Worm (Caenorhabditis elegans) whole organism, midembryonic: ENCODE measurements around the gene lgc-38.
A peak's percentile ranks its signal among the peaks of the same experiment; 100 is the strongest.

Experiments used
- T22C8.4 ChIP-seq: fragments of 200-800 bp; sonication (Bioruptor generic); IDR thresholded peaks from 2 replicates; pipeline ENCODE4 v1.3.6; 2022; ENCODE audit warnings: missing genetic modification characterization, missing compliant biosample characterization
- cog-1 ChIP-seq: sonication (generic microtip); optimal IDR thresholded peaks from 2 replicates; lab custom pipeline; 2016; ENCODE audit warnings: missing genetic modification characterization, missing compliant biosample characterization
- flt-1 ChIP-seq: fragments of 200-800 bp; sonication (Bioruptor generic); IDR thresholded peaks from 2 replicates; pipeline ENCODE4 v1.3.6; 2022; ENCODE audit warnings: missing genetic modification characterization, missing compliant biosample characterization
- klf-2 ChIP-seq: fragments of 200-800 bp; sonication (Bioruptor generic); conservative IDR thresholded peaks from 2 replicates; pipeline ENCODE4 v1.3.6; 2022; ENCODE audit warnings: missing genetic modification reagents, missing genetic modification characterization, missing compliant biosample characterization
- med-1 ChIP-seq: sonication (generic microtip); optimal IDR thresholded peaks from 2 replicates; lab custom pipeline; 2017; ENCODE audit warnings: missing genetic modification characterization, mild to moderate bottlenecking, missing compliant biosample characterization, antibody characterized with exemption, missing genetic modification reagents; ENCODE audit not compliant: insufficient read depth
- ref-1 ChIP-seq: fragments of 200-800 bp; sonication (Bioruptor generic); conservative IDR thresholded peaks from 2 replicates; pipeline ENCODE4 v1.3.6; 2022; ENCODE audit warnings: missing genetic modification reagents, missing genetic modification characterization, missing compliant biosample characterization
- tab-1 ChIP-seq: fragments of 200-800 bp; sonication (Bioruptor generic); IDR thresholded peaks from 2 replicates; pipeline ENCODE4 v1.3.6; 2022; ENCODE audit warnings: missing genetic modification characterization, missing compliant biosample characterization
- ztf-23 ChIP-seq: fragments of 200-800 bp; sonication (Bioruptor generic); IDR thresholded peaks from 2 replicates; pipeline ENCODE4 v1.3.6; 2022; ENCODE audit warnings: missing genetic modification reagents, missing genetic modification characterization, missing compliant biosample characterization
- ztf-29 ChIP-seq: fragments of 200-800 bp; sonication (Bioruptor generic); IDR thresholded peaks from 2 replicates; pipeline ENCODE4 v1.3.6; 2022; ENCODE audit warnings: missing genetic modification reagents, missing genetic modification characterization, missing compliant biosample characterization

Gene lgc-38

DNA sequence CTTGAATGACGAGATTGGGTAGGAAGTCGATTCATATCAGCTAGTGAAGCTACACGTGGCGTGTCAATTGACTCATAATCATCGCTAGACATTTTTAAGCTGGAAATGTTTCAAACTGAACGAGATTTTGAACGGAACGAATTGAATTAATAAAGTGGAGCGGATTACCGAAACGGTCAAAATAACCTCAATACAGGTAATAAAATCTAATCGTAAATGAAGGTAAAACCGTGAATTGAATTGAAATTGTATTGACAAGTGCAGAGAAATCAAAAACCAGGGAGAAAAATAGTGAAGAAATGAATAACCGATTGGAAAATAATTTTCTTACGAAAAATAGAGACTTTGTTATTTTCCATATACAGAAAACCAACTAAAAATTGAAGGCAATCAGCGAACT is 20.2 kb downstream of the lgc-38 start, which contains the start of gene cyk-1:
TSS of gene cyk-1 (minus strand) at position 101 of the 400 bp plus-strand sequence.
- TF ChIP-seq ztf-23 (GFP tag; lab: Robert Waterston, UW) (no peak), klf-2 (GFP tag; lab: Robert Waterston, UW) (no peak), cog-1 (tag; lab: Kevin White, UChicago) (no peak), tab-1 (GFP tag; lab: Robert Waterston, UW) (no peak), T22C8.4 (GFP tag; lab: Robert Waterston, UW) (no peak), ref-1 (no peak), med-1 (GFP tag; lab: Kevin White, UChicago) (no peak), flt-1 (GFP tag; lab: Robert Waterston, UW) (no peak), ztf-29 (GFP tag; lab: Robert Waterston, UW) (no peak)

DNA sequence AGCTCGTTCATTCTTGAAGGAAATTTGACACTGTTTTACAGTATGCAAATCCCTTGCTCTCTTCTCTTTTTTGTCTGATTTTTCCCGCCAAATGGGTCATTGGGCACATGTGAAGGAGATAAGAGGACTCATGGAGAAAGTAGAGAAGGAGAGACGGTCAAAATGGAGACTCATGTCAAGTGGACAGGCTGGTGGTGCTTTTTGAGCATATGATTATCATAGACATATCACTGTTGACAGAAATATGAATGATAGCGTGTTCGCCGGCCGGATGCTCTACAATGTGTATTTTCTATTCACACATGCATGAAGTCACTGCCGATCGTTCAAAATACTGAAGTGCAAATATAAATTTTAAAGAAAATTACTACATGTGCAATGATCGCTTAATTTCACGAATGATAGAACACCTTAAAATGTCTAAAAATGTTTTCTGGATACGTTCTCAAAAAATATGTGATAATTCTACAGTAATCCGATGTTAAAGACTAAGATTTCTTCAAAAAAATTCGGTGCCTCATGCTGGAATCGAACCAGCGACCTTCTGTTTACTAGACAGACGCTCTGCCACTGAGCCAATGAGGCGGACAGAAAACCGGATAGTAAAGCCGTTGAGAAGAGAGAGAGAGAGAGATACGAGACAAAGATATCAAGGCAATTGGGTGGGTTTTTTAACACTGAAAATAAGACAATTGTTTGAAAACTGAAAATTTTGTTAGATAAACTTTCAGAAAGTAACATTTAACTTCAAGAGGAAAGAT is 21.3 kb downstream of the lgc-38 start:
- TF ChIP-seq cog-1 (tag; lab: Kevin White, UChicago), result no peak
- TF ChIP-seq ztf-23 (GFP tag; lab: Robert Waterston, UW), result 0 out of 2 replicates have a peak, but pooled peaks have one; percentile 11
- TF ChIP-seq ztf-29 (GFP tag; lab: Robert Waterston, UW), result peak; percentile 38; the same call in 1 of the 2 replicates
- TF ChIP-seq T22C8.4 (GFP tag; lab: Robert Waterston, UW), result peak; percentile 55; the same call in 1 of the 2 replicates
- TF ChIP-seq ref-1, result 0 out of 2 replicates have a peak, but pooled peaks have one; percentile 31
- TF ChIP-seq med-1 (GFP tag; lab: Kevin White, UChicago), result no peak
- TF ChIP-seq tab-1 (GFP tag; lab: Robert Waterston, UW), result peak; percentile 76; the same call in 1 of the 2 replicates
- peak; percentile 80 for TF ChIP-seq flt-1 (GFP tag; lab: Robert Waterston, UW)

DNA sequence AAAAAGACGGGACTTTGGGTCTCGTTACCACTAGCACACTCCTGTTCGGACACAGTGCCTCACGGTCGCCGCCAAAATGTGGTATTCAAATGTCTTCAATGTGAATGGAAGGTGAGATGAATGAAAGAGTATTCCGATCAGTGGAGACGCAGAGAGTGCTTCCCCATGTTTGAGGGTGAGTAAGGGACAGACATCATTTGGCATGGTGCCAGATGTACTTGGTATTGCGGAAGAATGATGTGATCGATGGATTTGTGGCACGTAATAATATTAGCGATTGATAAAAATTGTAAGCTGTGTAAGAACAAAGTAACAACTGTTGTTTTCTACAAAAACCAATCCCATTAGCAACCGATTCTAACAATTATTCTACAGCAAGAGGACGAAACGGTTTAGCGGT is 23.1 kb downstream of the lgc-38 start:
- TF ChIP-seq med-1 (GFP tag; lab: Kevin White, UChicago), result no peak
- TF ChIP-seq cog-1 (tag; lab: Kevin White, UChicago), result no peak
- TF ChIP-seq flt-1 (GFP tag; lab: Robert Waterston, UW), result no peak
- TF ChIP-seq klf-2 (GFP tag; lab: Robert Waterston, UW), result no peak
- TF ChIP-seq T22C8.4 (GFP tag; lab: Robert Waterston, UW), result no peak
- TF ChIP-seq tab-1 (GFP tag; lab: Robert Waterston, UW), result no peak
- TF ChIP-seq ztf-23 (GFP tag; lab: Robert Waterston, UW), result no peak
- TF ChIP-seq ztf-29 (GFP tag; lab: Robert Waterston, UW), result no peak
- TF ChIP-seq ref-1, result no peak

ce11 chrIII:7034252-7035223 is 25.6 kb downstream of the lgc-38 start:
- TF ChIP-seq med-1 (GFP tag; lab: Kevin White, UChicago) (no peak), klf-2 (GFP tag; lab: Robert Waterston, UW) (no peak), ztf-23 (GFP tag; lab: Robert Waterston, UW) (no peak), cog-1 (tag; lab: Kevin White, UChicago) (no peak), flt-1 (GFP tag; lab: Robert Waterston, UW) (no peak), T22C8.4 (GFP tag; lab: Robert Waterston, UW) (no peak), tab-1 (GFP tag; lab: Robert Waterston, UW) (no peak), ztf-29 (GFP tag; lab: Robert Waterston, UW) (no peak), ref-1 (no peak)

- TF ChIP-seq klf-2 (GFP tag; lab: Robert Waterston, UW) (no peak), flt-1 (GFP tag; lab: Robert Waterston, UW) (no peak), ztf-23 (GFP tag; lab: Robert Waterston, UW) (no peak), ref-1 (no peak), T22C8.4 (GFP tag; lab: Robert Waterston, UW) (no peak), cog-1 (tag; lab: Kevin White, UChicago) (no peak), ztf-29 (GFP tag; lab: Robert Waterston, UW) (no peak), tab-1 (GFP tag; lab: Robert Waterston, UW) (no peak), med-1 (GFP tag; lab: Kevin White, UChicago) (no peak)
These were observed 36.7 kb downstream of the lgc-38 start, which contains the start of gene R01H2.7 for ce11 chrIII:7045643-7046042. TSS of gene R01H2.7 (minus strand) at chrIII:7045743.

DNA sequence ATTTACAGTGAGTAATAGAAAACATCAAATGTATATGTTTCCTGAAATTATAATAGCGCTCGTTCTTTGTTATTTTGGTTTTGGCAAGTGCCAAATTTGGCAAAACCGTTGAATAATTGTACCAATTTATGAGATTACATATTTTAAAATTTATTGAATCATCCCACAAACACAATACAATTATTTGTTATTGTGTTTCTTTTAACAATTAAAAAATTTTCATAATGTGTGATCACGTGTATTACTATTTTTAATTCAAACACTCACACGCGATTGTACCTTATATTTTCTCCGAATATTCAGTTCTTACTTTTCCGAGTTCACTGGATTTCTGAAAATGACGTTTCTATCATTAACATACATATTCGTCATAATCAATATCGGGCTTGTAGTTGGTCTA is 47.3 kb downstream of the lgc-38 start, which contains the start of gene R01H2.2:
TSS of gene R01H2.2 (plus strand) at position 301 of the 400 bp plus-strand sequence.
- TF ChIP-seq ztf-29 (GFP tag; lab: Robert Waterston, UW) (no peak), med-1 (GFP tag; lab: Kevin White, UChicago) (no peak)

DNA sequence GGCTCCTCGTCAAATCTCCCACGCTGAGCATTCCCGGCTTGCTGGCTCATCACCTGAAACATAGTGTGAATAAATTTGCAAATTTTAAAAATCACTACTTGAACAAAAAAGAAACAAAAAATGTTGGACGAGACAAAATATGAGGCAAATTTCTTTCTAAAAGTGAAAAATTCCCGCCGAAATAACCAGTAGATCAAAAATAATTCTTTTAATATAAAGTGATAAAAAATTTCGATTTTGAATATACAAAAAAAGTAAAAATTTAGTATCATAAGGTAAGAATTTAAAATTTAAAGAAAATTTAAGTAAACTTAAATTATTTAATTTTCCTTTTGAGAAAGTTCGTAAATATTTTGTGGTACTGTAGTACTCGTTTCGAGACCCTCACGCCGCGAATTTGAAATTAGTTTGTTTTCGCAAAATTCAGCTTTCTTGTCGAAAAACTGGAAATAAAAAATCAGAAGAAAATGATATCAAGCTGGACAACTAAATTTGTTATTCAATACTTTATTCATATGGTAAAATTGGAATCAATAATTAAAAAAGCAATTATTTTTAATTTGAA is 51.7 kb downstream of the lgc-38 start, which contains the start of gene egg-2:
TSS of gene egg-2 (minus strand) at position 53 of the 565 bp plus-strand sequence.
- TF ChIP-seq ztf-29 (GFP tag; lab: Robert Waterston, UW), result no peak
- TF ChIP-seq cog-1 (tag; lab: Kevin White, UChicago), result no peak
- TF ChIP-seq flt-1 (GFP tag; lab: Robert Waterston, UW), result no peak
- no peak for TF ChIP-seq T22C8.4 (GFP tag; lab: Robert Waterston, UW)

- TF ChIP-seq ref-1, result no peak
- no peak for TF ChIP-seq klf-2 (GFP tag; lab: Robert Waterston, UW)
- no peak for TF ChIP-seq flt-1 (GFP tag; lab: Robert Waterston, UW)
- no peak for TF ChIP-seq med-1 (GFP tag; lab: Kevin White, UChicago)
- TF ChIP-seq T22C8.4 (GFP tag; lab: Robert Waterston, UW), result no peak
- no peak for TF ChIP-seq tab-1 (GFP tag; lab: Robert Waterston, UW)
- no peak for TF ChIP-seq ztf-23 (GFP tag; lab: Robert Waterston, UW)
- TF ChIP-seq cog-1 (tag; lab: Kevin White, UChicago), result no peak
- no peak for TF ChIP-seq ztf-29 (GFP tag; lab: Robert Waterston, UW)
These were observed 53.6 kb downstream of the lgc-38 start, which contains the start of gene R01H2.1 for ce11 chrIII:7062580-7062979. TSS of gene R01H2.1 (plus strand) at chrIII:7062880.
